Worm (Caenorhabditis elegans): ENCODE data around the gene F59B2.3.

F59B2.3 gene

DNA sequence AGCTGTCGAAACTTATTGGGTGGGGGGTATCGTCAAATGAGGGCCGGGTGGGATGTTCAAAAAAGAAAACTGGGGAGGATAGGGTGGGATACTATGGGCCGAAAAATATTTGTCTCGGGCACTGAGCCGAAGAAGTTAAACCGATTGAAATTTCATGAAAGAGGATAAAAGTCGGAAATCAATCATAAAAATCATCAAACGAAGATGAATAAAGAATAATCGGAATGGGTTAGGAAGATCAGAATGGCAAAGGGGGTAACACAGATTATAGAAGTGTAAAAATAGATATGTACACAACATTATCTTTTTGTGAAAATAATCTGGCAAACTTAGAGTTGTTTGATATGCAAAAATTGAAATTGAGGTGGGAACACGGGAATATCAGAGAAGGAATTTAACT, 44.0 kb downstream of the F59B2.3 start:
- TF ChIP-seq pqm-1 (tag; optimal IDR thresholded peaks at IDR 0.05) (no peak), ama-1 (optimal IDR thresholded peaks at IDR 0.05) (no peak)

DNA sequence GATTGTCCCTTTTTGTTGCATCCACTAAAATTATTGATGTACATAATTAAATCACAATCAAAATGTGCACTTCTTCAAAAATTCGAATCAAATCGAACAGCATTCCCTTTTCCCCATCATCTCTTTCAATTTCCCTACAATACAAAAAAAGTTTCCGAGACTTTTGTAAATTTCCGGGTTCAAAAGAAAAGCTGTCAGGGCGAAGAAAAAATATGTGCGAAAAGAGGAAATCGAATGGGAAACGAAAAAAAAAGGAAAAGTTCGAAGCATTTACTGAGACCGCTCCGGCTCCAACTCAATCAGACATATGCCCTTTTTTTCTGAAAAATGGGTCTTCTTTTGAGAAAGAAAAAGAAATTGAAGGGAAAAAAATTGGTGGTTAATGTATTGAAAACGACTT, 50.4 kb downstream of the F59B2.3 start:
- TF ChIP-seq ztf-11 (tag; optimal IDR thresholded peaks at IDR 0.05) (no peak), fkh-10 (GFP tag; optimal IDR thresholded peaks at IDR 0.05) (peak; percentile 56), unc-39 (tag; optimal IDR thresholded peaks at IDR 0.05) (no peak)

Measured in whole organism, L3 larva.